Fruit fly (Drosophila melanogaster): ENCODE measurements around the gene CG17249.

Gene CG17249

dm6 chr3L:1639185-1639812 lies 8.0 kb downstream of the CG17249 start, which contains the start of the genes Mettl2 and Bgb:
Gene Mettl2 (minus strand): TSS chr3L:1639235.
Gene Bgb (plus strand): TSS chr3L:1639711.
- TF ChIP-seq Mnt (GFP tag; optimal IDR thresholded peaks at IDR 0.05) (peak; percentile 59), CG12768 (GFP tag; optimal IDR thresholded peaks at IDR 0.05) (peak; percentile 69), toe (GFP tag; optimal IDR thresholded peaks at IDR 0.05) (peak; percentile 90), CG11617 (GFP tag; optimal IDR thresholded peaks at IDR 0.05) (peak; percentile 65), CG7045 (GFP tag; optimal IDR thresholded peaks at IDR 0.05) (peak; percentile 75), tj (GFP tag; optimal IDR thresholded peaks at IDR 0.05) (peak; percentile 50), pad (GFP tag; optimal IDR thresholded peaks at IDR 0.05) (peak; percentile 68), bab1 (GFP tag; optimal IDR thresholded peaks at IDR 0.05) (peak; percentile 56), Crg-1 (GFP tag; optimal IDR thresholded peaks at IDR 0.05) (peak; percentile 65), ovo (GFP tag; optimal IDR thresholded peaks at IDR 0.05) (peak; percentile 58), CG33017 (tag; optimal IDR thresholded peaks at IDR 0.05) (peak; percentile 65), CG5204 (GFP tag; optimal IDR thresholded peaks at IDR 0.05) (no peak), Hr96 (GFP tag; optimal IDR thresholded peaks at IDR 0.05) (peak; percentile 84), CG14711 (tag; optimal IDR thresholded peaks at IDR 0.05) (peak; percentile 73), CG7101 (tag; optimal IDR thresholded peaks at IDR 0.05) (peak; percentile 78), kay (GFP tag; ENCODE audit: borderline replicate concordance) (no peak), CG1620 (GFP tag; optimal IDR thresholded peaks at IDR 0.05) (peak; percentile 83), Clk (GFP tag; optimal IDR thresholded peaks at IDR 0.05) (peak; percentile 68), cic (GFP tag; optimal IDR thresholded peaks at IDR 0.05) (no peak), cnc (optimal IDR thresholded peaks at IDR 0.05) (no peak)

DNA sequence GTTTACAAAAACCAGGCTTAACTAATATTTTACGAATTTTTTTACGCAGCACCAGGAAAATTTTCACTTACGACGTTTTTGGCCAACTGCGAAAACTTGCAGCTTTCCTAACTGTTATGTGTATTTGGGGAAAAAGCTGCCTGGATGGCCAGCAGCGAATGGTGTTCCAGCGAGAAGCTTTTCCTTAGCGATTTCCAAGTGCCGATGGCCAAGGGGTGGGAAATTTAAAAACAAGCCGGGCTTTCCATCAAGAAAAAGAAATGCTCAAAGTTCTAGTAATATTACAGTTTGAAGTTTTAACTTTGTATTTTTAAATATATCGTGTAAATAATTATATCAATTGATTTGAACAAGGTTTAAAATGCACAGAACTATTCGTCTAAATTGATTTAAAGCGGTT lies 9.6 kb downstream of the CG17249 start, which contains the start of gene nSyb:
nSyb (minus strand) TSS at position 101 of the 400 bp plus-strand sequence.
- TF ChIP-seq tj (GFP tag; optimal IDR thresholded peaks at IDR 0.05) (no peak), Hr96 (GFP tag; optimal IDR thresholded peaks at IDR 0.05) (no peak), Clk (GFP tag; optimal IDR thresholded peaks at IDR 0.05) (no peak), CG33017 (tag; optimal IDR thresholded peaks at IDR 0.05) (no peak), ovo (GFP tag; optimal IDR thresholded peaks at IDR 0.05) (no peak), CG7101 (tag; optimal IDR thresholded peaks at IDR 0.05) (no peak), Crg-1 (GFP tag; optimal IDR thresholded peaks at IDR 0.05) (no peak), cic (GFP tag; optimal IDR thresholded peaks at IDR 0.05) (no peak), cnc (optimal IDR thresholded peaks at IDR 0.05) (no peak), Mnt (GFP tag; optimal IDR thresholded peaks at IDR 0.05) (no peak), CG12768 (GFP tag; optimal IDR thresholded peaks at IDR 0.05) (no peak), toe (GFP tag; optimal IDR thresholded peaks at IDR 0.05) (no peak), CG1620 (GFP tag; optimal IDR thresholded peaks at IDR 0.05) (no peak)

dm6 chr3L:1636886-1637285 lies 10.4 kb downstream of the CG17249 start:
- TF ChIP-seq CG14711 (tag; optimal IDR thresholded peaks at IDR 0.05) (no peak), Hr96 (GFP tag; optimal IDR thresholded peaks at IDR 0.05) (no peak)

DNA sequence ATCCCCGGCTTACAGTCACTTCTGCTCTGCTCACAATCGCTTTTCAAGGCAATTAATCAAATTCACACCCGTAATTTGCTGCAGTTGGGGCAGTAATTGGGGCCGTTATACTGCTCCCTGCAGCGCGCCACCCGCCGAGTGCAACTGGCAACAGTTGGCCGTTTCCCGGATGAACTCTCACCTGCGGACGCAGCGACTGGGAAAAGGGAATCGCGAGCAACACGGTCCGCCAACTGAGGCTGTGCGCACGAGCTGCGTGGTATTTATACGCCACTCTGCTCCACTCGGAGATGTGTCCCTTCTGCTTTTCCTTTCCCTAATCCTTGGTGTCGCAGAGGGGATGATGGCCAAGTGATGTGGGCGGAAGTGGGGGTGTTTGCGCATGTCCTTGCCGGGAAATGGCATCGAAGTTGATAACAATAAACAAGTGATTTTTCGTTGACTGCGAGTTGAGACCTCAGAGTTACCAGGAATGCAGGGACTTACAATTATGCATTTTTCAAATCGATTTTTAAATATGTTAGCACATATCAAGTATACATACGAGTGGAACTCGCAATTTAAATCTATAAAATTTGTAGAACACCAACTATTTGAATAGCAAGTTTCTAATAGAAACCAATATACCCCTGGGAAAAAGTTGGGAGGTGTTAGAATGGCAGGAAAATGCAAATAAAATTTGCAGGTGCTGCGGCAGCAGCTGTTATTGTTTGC lies 18.0 kb downstream of the CG17249 start, which contains the start of gene GC:
GC (minus strand) TSS at position 238 of the 714 bp plus-strand sequence.
- TF ChIP-seq toe (GFP tag; optimal IDR thresholded peaks at IDR 0.05) (no peak), CG1620 (GFP tag; optimal IDR thresholded peaks at IDR 0.05) (no peak), CG7101 (tag; optimal IDR thresholded peaks at IDR 0.05) (no peak), Mnt (GFP tag; optimal IDR thresholded peaks at IDR 0.05) (no peak), CG5204 (GFP tag; optimal IDR thresholded peaks at IDR 0.05) (no peak), CG7045 (GFP tag; optimal IDR thresholded peaks at IDR 0.05) (no peak), Clk (GFP tag; optimal IDR thresholded peaks at IDR 0.05) (no peak), CG11617 (GFP tag; optimal IDR thresholded peaks at IDR 0.05) (no peak), CG14711 (tag; optimal IDR thresholded peaks at IDR 0.05) (no peak), tj (GFP tag; optimal IDR thresholded peaks at IDR 0.05) (no peak), kay (GFP tag; ENCODE audit: borderline replicate concordance) (no peak), Crg-1 (GFP tag; optimal IDR thresholded peaks at IDR 0.05) (no peak), bab1 (GFP tag; optimal IDR thresholded peaks at IDR 0.05) (no peak), Hr96 (GFP tag; optimal IDR thresholded peaks at IDR 0.05) (no peak), pad (GFP tag; optimal IDR thresholded peaks at IDR 0.05) (no peak), cic (GFP tag; optimal IDR thresholded peaks at IDR 0.05) (no peak)

DNA sequence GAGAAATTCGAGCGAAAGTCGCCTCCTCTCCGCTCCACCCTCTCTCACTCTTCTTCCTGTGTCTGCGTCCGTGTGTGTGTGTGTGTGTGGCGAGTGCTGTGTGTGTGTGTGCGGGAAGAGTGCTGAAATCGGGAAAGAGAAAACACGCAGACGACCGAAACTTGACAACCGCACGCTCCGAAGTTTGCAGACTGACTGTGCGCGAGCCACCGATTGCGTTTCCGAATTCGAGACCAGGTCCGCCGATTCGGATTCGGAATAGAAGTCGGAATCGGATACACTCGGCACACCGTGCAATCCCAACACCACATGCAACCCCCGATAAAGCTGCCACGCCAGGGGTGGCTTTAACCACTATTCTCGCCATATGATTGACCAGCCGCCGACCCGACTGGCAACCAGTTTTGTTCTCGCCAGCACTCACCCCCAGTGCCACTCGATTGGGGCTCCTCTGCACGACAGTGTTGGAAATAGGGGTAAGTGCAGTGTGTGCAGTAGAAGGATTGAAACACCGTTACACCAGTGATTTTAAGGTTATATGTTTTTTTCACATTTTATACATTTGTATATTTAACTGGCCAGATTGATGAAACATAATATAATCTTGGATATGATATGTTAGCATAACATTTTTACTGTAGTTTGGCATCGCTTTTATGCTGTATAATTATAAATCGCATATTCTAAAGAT lies 18.9 kb downstream of the CG17249 start, which contains the start of gene CG13928:
CG13928 (minus strand) TSS at position 202 of the 691 bp plus-strand sequence.
- TF ChIP-seq CG5204 (GFP tag; optimal IDR thresholded peaks at IDR 0.05) (peak; percentile 35), Hr96 (GFP tag; optimal IDR thresholded peaks at IDR 0.05) (no peak), Clk (GFP tag; optimal IDR thresholded peaks at IDR 0.05) (peak; percentile 50), CG12768 (GFP tag; optimal IDR thresholded peaks at IDR 0.05) (no peak), Crg-1 (GFP tag; optimal IDR thresholded peaks at IDR 0.05) (no peak), toe (GFP tag; optimal IDR thresholded peaks at IDR 0.05) (peak; percentile 44), CG33017 (tag; optimal IDR thresholded peaks at IDR 0.05) (no peak), CG7045 (GFP tag; optimal IDR thresholded peaks at IDR 0.05) (peak; percentile 13), cic (GFP tag; optimal IDR thresholded peaks at IDR 0.05) (peak; percentile 35)
